Fruit fly (Drosophila melanogaster): Measurements from ENCODE around the gene CG43391.
"Not testable (repeated sequence)": the region's sequence is repeated elsewhere in the genome, so short reads cannot be mapped to it uniquely, and the experiment has no call there.

CG43391 gene

DNA sequence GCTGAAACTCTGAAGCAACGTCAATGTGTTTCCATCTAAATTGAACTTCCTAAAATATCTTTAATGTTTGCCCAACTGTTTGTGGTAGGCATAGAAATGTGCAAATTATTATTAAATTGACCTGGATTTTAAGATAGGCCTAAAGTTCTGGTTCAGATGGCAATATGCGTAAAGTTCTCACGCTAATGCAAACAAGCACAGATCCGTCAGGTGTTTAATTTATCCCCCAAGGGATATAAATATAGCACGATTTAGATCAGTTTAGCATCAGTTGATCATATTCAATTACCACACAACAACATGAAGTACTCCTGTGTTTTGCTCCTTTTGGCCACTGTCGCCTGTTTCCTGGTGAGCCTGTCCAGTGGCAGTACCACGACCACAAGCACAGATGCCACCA lies 8.6 kb upstream of the CG43391 start, which contains the start of gene CG7377:
Gene CG7377, plus strand, starts transcription at position 301 of the 400 bp plus-strand sequence.
- not testable (repeated sequence) for TF ChIP-seq Snoo (tag; optimal IDR thresholded peaks at IDR 0.05); CG15710 (tag; optimal IDR thresholded peaks at IDR 0.05); EcR (GFP tag; optimal IDR thresholded peaks at IDR 0.05)

DNA sequence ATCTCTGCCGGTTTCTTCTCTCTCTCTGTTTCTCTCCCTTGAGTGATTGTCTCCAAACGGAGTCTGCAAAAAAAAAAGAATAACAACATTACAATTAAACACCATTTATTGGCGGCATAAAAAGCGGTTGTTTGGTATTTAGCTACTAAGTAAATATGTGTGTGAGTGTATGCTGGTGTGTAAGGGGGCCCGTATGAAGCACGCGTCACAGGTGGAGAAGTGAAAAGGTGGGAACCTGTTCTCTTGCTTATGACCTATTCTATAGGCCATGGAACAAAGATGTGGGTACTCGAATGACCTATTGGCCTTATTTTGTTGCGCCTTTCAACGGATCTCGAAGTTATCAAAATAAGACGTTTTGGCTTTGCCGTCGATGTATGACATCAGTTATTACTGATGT lies 7.8 kb upstream of the CG43391 start:
- TF ChIP-seq CG8301 (tag; optimal IDR thresholded peaks at IDR 0.05) (peak; percentile 21), Pif1A (GFP tag; optimal IDR thresholded peaks at IDR 0.05) (no peak), Ets98B (GFP tag; IDR thresholded peaks at IDR 0.05) (0 out of 2 replicates have a peak, but pooled peaks have one; percentile 37), CG4496 (GFP tag; IDR thresholded peaks at IDR 0.05) (0 out of 3 replicates have a peak, but pooled peaks have one; percentile 45)

DNA sequence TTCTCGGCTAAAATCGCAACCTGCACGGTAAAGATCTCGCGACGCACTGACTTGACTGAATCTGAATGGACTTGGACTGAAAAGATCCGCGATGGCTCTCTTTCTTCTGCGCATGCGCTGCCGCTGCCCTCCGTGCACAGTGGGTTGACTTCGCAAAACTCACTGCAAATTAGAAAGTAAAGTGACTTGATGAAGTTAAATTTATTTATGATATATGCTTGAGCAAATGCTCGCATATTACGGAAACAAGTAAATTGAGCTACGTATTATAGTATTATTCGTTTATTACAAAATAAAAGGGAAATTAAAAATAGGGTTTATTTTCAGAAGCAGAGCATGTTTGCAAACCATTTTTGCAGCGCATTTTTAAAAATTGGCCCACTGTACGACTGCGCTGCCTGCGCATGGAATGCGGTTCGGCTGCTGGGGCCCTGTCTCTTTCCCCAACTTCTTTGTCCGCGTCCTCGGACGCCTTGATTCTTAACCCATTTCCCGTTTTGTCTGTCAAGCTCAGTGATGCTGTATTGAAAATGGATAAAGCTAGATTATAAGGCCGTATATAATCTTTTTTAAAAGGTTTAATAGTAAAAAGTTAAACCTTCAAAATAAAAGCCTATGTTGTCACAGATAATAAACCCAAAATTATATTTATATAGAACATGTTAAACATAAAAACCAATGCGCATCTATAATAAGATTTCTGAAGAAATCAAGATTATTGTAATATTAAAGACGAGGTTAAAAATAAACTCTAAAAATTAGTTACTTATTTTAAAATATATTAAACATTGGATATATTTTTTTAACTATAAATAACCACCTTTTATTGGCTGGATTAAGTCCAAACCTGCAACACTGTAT lies 7.1 kb upstream of the CG43391 start, which contains the start of gene rt:
Gene rt, minus strand, starts transcription at position 51 of the 861 bp plus-strand sequence.
- TF ChIP-seq CG4496 (GFP tag; IDR thresholded peaks at IDR 0.05) = peak; percentile 81
- TF ChIP-seq CG8301 (tag; optimal IDR thresholded peaks at IDR 0.05) = peak; percentile 89
- peak; percentile 71 for TF ChIP-seq CG12605 (GFP tag; IDR thresholded peaks at IDR 0.05)
- TF ChIP-seq CG15710 (tag; optimal IDR thresholded peaks at IDR 0.05) = peak; percentile 93
- peak; percentile 80 for TF ChIP-seq Pif1A (GFP tag; optimal IDR thresholded peaks at IDR 0.05)
- TF ChIP-seq Pif1B (GFP tag; optimal IDR thresholded peaks at IDR 0.05) = peak; percentile 76
- TF ChIP-seq fd96Ca (GFP tag; IDR thresholded peaks at IDR 0.05) = no peak; the same call in 1 of the 3 replicates
- TF ChIP-seq CG13204 (GFP tag; optimal IDR thresholded peaks at IDR 0.05) = peak; percentile 83
- TF ChIP-seq gl (tag; optimal IDR thresholded peaks at IDR 0.05) = peak; percentile 81
- TF ChIP-seq CG10348 (GFP tag; IDR thresholded peaks at IDR 0.05) = peak; percentile 57; the same call in 1 of the 2 replicates
- TF ChIP-seq CG14655 (GFP tag; optimal IDR thresholded peaks at IDR 0.05) = peak; percentile 91
- peak; percentile 28 for TF ChIP-seq D1 (tag; optimal IDR thresholded peaks at IDR 0.05)
- TF ChIP-seq CG34367 (tag; optimal IDR thresholded peaks at IDR 0.05) = peak; percentile 84
- TF ChIP-seq CG32121 (GFP tag; IDR thresholded peaks at IDR 0.05) = peak; percentile 66
- TF ChIP-seq Ets98B (GFP tag; IDR thresholded peaks at IDR 0.05) = peak; percentile 74
- peak; percentile 92 for TF ChIP-seq CG8159 (tag; optimal IDR thresholded peaks at IDR 0.05)
- TF ChIP-seq CG17806 (tag; optimal IDR thresholded peaks at IDR 0.05) = peak; percentile 84
- peak; percentile 52 for TF ChIP-seq EcR (GFP tag; optimal IDR thresholded peaks at IDR 0.05)
- peak; percentile 78 for TF ChIP-seq Snoo (tag; optimal IDR thresholded peaks at IDR 0.05)
- TF ChIP-seq rn (GFP tag; IDR thresholded peaks at IDR 0.05) = peak; percentile 60; the same call in 1 of the 2 replicates
- peak; percentile 85 for TF ChIP-seq CG9948 (tag; optimal IDR thresholded peaks at IDR 0.05)

DNA sequence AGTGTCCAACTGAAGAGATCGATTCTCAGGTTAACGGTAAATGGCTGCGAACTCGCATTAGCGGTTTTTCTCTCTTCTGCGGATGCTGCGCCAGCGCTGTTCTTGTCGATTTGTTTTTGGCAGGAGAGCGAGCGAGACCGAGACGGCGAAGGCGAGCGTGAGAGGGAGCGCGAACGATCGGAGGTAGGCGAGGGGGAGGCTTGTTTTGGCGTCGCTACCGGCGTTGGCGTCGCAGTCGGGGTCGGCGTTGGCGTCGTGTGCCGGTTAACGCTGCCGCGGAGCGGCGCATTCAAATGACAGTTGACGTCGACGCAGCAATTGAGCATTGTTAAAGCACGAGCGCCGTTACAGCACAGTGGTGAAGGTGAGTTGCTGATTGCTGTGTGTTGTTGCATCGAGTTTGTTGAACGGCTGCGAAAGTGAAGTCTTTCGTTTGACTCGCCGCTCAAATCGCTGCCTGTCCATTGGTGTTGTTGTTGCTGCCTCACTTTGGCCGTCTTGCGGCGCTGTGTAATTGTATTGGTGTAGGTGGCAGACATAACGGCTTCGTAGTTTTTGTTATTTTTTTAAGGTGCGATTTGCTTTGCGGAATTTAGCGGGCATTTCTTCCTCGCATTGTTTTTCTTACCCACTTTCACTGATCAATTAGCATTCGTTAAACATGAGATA lies 6.1 kb upstream of the CG43391 start:
- TF ChIP-seq CG4496 (GFP tag; IDR thresholded peaks at IDR 0.05) (peak; percentile 18; the same call in 1 of the 3 replicates), fd96Ca (GFP tag; IDR thresholded peaks at IDR 0.05) (no peak), CG10348 (GFP tag; IDR thresholded peaks at IDR 0.05) (no peak), CG15710 (tag; optimal IDR thresholded peaks at IDR 0.05) (no peak), Pif1A (GFP tag; optimal IDR thresholded peaks at IDR 0.05) (no peak), CG32121 (GFP tag; IDR thresholded peaks at IDR 0.05) (0 out of 2 replicates have a peak, but pooled peaks have one; percentile 16)

DNA sequence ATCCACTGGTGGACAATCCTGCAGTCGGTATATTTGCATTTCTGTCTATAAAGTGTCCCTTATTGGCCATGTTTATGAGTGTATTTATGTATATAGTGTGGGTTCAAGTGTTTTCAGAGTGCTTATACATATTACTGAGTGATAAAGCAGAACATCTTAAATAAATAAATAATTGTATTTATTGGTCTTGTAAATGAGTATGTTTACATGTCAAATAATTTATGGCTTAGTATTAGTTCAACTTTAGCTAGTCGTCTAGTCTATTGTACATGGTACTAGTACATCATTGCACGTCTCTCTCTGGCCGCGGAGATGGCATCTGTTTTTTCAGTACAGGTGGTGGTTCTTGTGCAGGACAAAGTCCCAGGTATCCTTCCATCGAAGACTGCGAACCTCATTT lies 3.1 kb upstream of the CG43391 start, which contains the start of gene CG32086:
Gene CG32086, minus strand, starts transcription at position 101 of the 400 bp plus-strand sequence.
- TF ChIP-seq CG32121 (GFP tag; IDR thresholded peaks at IDR 0.05) (no peak), CG10348 (GFP tag; IDR thresholded peaks at IDR 0.05) (no peak), gl (tag; optimal IDR thresholded peaks at IDR 0.05) (no peak), Pif1A (GFP tag; optimal IDR thresholded peaks at IDR 0.05) (no peak), Snoo (tag; optimal IDR thresholded peaks at IDR 0.05) (no peak), Pif1B (GFP tag; optimal IDR thresholded peaks at IDR 0.05) (no peak), CG34367 (tag; optimal IDR thresholded peaks at IDR 0.05) (no peak), CG13204 (GFP tag; optimal IDR thresholded peaks at IDR 0.05) (no peak), CG9948 (tag; optimal IDR thresholded peaks at IDR 0.05) (no peak), CG17806 (tag; optimal IDR thresholded peaks at IDR 0.05) (no peak), Ets98B (GFP tag; IDR thresholded peaks at IDR 0.05) (no peak), CG8159 (tag; optimal IDR thresholded peaks at IDR 0.05) (no peak), CG15710 (tag; optimal IDR thresholded peaks at IDR 0.05) (no peak), rn (GFP tag; IDR thresholded peaks at IDR 0.05) (no peak), CG8301 (tag; optimal IDR thresholded peaks at IDR 0.05) (no peak), CG12605 (GFP tag; IDR thresholded peaks at IDR 0.05) (no peak), EcR (GFP tag; optimal IDR thresholded peaks at IDR 0.05) (no peak), D1 (tag; optimal IDR thresholded peaks at IDR 0.05) (no peak), fd96Ca (GFP tag; IDR thresholded peaks at IDR 0.05) (no peak)

DNA sequence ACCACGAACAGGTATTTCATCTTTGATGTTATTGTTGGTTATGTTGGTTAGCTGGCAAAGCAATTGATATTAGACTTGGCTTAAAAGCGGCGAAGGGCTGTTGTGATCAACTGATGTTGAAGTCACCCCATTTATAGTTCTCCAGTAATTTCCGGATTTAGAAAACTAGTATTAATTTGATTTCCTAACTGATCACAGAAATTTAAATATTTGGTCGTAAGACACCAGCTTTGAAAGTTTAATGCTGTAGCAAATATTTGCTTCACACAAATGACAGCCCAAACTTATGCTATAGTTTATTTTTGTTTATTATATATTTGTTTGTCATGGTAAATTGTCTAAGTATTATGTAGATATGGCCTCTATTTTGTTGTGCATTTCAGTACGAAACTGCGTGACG lies 1.3 kb upstream of the CG43391 start, which contains the start of gene CG33269:
Gene CG33269, minus strand, starts transcription at position 101 of the 400 bp plus-strand sequence.
- no peak for TF ChIP-seq CG4496 (GFP tag; IDR thresholded peaks at IDR 0.05)

Measured in whole organism, pupa.